Fruit fly (Drosophila melanogaster): ENCODE measurements around the gene CG6195.

Gene CG6195

DNA sequence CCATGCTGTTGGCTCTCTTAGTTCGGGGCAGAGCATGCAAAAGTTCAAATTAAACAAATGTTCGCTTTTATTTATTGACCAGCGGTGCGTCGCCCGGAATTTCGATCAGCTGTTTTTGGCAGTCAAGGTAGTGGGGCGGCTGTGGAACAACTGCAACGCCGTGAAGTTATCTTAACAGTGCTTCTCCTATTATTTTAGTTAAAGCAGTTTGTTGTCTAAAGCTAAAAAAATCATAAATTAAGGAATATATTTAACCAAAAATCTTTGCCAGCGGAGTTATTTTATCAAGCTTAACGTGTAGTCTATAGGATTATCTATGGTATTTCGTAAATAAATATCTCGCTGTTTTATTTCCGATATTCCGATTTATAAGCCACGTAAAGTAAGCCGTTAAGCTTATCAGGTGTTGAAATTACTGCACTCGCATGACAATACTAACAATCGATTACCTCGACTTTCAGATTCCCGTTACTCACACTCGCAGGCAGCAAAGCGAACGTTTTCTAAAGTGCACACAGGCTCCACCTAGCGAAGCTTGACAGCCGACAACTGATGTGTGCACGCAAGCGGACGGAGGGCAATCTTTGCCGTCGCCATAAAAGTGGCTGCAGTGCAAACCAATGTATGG lies at the start of gene CG6195, which contains the start of gene CG31220:
TSS of gene CG6195 (minus strand) at position 122 of the 628 bp plus-strand sequence.
TSS of gene CG31220 (plus strand) at position 199 of the 628 bp plus-strand sequence.
- TF ChIP-seq CG11617 (GFP tag; optimal IDR thresholded peaks at IDR 0.05) (peak; percentile 36), cic (GFP tag; optimal IDR thresholded peaks at IDR 0.05) (no peak), toe (GFP tag; optimal IDR thresholded peaks at IDR 0.05) (peak; percentile 51), ovo (GFP tag; optimal IDR thresholded peaks at IDR 0.05) (peak; percentile 93), Mnt (GFP tag; optimal IDR thresholded peaks at IDR 0.05) (peak; percentile 2), CG14711 (tag; optimal IDR thresholded peaks at IDR 0.05) (no peak), tj (GFP tag; optimal IDR thresholded peaks at IDR 0.05) (peak; percentile 56), CG7101 (tag; optimal IDR thresholded peaks at IDR 0.05) (no peak), CG33017 (tag; optimal IDR thresholded peaks at IDR 0.05) (no peak), bab1 (GFP tag; optimal IDR thresholded peaks at IDR 0.05) (peak; percentile 66), Hr96 (GFP tag; optimal IDR thresholded peaks at IDR 0.05) (peak; percentile 48), cnc (optimal IDR thresholded peaks at IDR 0.05) (no peak)

DNA sequence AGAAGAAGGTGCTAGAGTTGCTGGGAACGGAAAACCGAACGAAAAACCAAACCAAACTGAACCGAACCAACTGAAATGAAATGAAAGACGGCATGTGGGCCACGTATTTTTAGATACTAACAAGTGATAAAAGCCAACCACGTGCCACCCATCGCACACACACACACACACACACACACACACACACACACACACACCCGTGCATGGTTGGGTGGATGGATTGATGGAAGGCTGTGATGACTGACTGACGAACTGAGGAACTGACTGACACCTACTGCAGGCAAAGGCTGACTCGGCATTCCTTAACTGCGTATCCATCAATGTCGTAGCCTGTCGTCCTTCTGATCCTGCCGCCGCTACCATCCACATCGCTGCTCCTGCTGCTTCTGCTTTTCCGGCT lies 34.2 kb upstream of the CG6195 start:
- TF ChIP-seq Hr96 (GFP tag; optimal IDR thresholded peaks at IDR 0.05) = no peak
- no peak for TF ChIP-seq CG14711 (tag; optimal IDR thresholded peaks at IDR 0.05)
- TF ChIP-seq bab1 (GFP tag; optimal IDR thresholded peaks at IDR 0.05) = no peak
- no peak for TF ChIP-seq Crg-1 (GFP tag; optimal IDR thresholded peaks at IDR 0.05)
- no peak for TF ChIP-seq cic (GFP tag; optimal IDR thresholded peaks at IDR 0.05)
- no peak for TF ChIP-seq CG11617 (GFP tag; optimal IDR thresholded peaks at IDR 0.05)

DNA sequence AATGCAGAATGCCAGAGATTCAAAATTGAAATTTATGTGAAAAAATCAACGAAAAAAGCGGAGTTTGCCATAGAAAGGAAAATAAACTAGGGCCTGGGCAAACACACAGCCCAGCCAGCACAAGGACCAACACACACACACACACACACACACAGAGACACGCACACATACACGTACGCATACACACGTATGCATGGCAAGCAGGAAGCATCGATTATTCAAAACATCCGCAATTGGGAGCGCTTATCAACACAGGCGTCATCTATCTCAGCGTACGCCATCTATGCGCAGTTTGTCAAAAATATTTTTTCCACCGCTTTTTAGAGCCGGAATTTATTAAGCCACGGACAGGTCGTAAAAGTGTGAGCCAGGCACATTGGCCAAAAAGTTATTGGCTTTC lies 31.6 kb upstream of the CG6195 start:
- TF ChIP-seq Clk (GFP tag; optimal IDR thresholded peaks at IDR 0.05) (no peak), CG1620 (GFP tag; optimal IDR thresholded peaks at IDR 0.05) (no peak)

DNA sequence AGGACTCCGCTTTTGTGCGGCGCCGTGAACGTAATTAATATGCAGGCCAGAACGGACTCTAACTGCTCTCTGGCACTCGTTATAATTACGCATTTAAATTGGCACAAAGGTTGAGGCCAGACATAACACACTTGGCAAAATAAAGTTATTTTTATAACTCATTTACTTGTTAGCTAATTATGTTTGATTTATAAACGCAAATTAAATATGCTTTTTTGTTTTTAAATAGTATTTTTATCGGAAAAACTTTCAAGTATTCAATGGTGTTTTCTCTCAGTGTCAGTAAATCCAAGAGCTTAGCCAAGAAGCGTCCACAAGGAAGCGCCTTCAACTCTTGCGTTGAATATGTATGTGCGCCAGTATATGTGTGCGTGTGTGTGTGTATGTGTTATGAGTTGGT lies 24.7 kb upstream of the CG6195 start:
- TF ChIP-seq cnc (optimal IDR thresholded peaks at IDR 0.05) (no peak), kay (GFP tag; ENCODE audit: borderline replicate concordance) (no peak), CG33017 (tag; optimal IDR thresholded peaks at IDR 0.05) (no peak), Clk (GFP tag; optimal IDR thresholded peaks at IDR 0.05) (no peak), cic (GFP tag; optimal IDR thresholded peaks at IDR 0.05) (no peak)

DNA sequence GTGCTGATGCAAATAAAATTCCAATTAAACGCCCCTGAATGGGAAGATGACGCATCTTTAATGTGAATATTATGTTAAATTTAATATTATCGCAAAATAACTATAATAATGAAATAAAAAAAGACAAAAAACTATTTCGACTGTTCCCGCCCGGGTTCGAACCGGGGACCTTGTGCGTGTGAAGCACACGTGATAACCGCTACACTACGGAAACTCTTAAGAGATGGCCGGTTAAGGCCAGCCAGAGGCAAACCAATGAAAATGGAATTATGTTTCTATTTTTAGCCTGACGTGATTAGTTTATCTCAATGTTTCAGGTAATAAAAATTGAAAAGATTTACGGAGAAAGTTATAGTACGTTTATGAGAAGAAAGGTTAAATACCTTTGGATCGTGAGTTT lies 23.9 kb upstream of the CG6195 start:
- no peak for TF ChIP-seq CG14711 (tag; optimal IDR thresholded peaks at IDR 0.05)

DNA sequence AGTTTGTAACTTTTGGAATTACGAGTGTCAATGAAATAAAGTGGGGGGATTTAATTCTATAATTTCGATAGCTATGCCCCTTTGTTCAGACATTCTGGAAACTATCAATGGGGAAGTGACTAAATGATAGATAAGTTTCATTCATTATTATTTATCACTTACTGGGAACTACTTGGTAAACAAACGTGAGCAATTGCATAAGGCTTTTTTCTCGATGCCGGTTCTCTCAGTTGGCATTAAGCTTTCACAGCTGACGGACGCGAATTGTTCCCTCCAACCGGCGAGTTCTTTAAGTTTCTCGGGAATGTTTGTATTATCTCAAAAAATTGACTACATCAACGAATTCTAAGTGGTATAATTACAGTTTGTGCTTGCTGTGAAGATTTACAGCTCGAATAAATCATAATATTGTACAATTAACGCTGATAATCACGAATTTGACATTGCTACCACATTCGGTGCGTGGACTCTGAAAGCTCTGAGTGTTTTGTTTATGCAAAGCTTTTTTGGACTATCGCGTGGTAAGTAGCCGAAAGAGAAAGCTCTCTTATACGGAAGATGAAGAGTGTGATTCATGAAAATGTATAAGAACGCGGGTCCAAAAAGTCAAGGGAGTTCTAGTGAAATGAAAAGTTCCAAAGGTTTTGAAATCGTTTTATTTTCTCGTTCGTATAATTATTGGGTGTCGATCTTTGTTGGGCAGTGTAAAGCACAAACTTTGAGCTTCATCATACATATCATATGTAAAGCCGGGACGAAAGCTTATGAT lies 23.2 kb upstream of the CG6195 start, which contains the start of gene Naam:
TSS of gene Naam (plus strand) at position 228 of the 769 bp plus-strand sequence.
- TF ChIP-seq CG5204 (GFP tag; optimal IDR thresholded peaks at IDR 0.05) = peak; percentile 37
- no peak for TF ChIP-seq cnc (optimal IDR thresholded peaks at IDR 0.05)
- TF ChIP-seq Crg-1 (GFP tag; optimal IDR thresholded peaks at IDR 0.05) = no peak
- peak; percentile 56 for TF ChIP-seq Mnt (GFP tag; optimal IDR thresholded peaks at IDR 0.05)
- peak; percentile 56 for TF ChIP-seq CG14711 (tag; optimal IDR thresholded peaks at IDR 0.05)
- TF ChIP-seq CG7101 (tag; optimal IDR thresholded peaks at IDR 0.05) = peak; percentile 58
- no peak for TF ChIP-seq bab1 (GFP tag; optimal IDR thresholded peaks at IDR 0.05)
- peak; percentile 32 for TF ChIP-seq CG33017 (tag; optimal IDR thresholded peaks at IDR 0.05)
- TF ChIP-seq CG11617 (GFP tag; optimal IDR thresholded peaks at IDR 0.05) = peak; percentile 30
- TF ChIP-seq cic (GFP tag; optimal IDR thresholded peaks at IDR 0.05) = peak; percentile 82
- TF ChIP-seq CG12768 (GFP tag; optimal IDR thresholded peaks at IDR 0.05) = peak; percentile 29
- TF ChIP-seq tj (GFP tag; optimal IDR thresholded peaks at IDR 0.05) = peak; percentile 15
- TF ChIP-seq Hr96 (GFP tag; optimal IDR thresholded peaks at IDR 0.05) = peak; percentile 28
- TF ChIP-seq toe (GFP tag; optimal IDR thresholded peaks at IDR 0.05) = peak; percentile 28
- TF ChIP-seq kay (GFP tag; ENCODE audit: borderline replicate concordance) = peak; percentile 66
- no peak for TF ChIP-seq CG1620 (GFP tag; optimal IDR thresholded peaks at IDR 0.05)
- TF ChIP-seq pad (GFP tag; optimal IDR thresholded peaks at IDR 0.05) = peak; percentile 27
- no peak for TF ChIP-seq Clk (GFP tag; optimal IDR thresholded peaks at IDR 0.05)
- no peak for TF ChIP-seq ovo (GFP tag; optimal IDR thresholded peaks at IDR 0.05)
- no peak for TF ChIP-seq CG7045 (GFP tag; optimal IDR thresholded peaks at IDR 0.05)

DNA sequence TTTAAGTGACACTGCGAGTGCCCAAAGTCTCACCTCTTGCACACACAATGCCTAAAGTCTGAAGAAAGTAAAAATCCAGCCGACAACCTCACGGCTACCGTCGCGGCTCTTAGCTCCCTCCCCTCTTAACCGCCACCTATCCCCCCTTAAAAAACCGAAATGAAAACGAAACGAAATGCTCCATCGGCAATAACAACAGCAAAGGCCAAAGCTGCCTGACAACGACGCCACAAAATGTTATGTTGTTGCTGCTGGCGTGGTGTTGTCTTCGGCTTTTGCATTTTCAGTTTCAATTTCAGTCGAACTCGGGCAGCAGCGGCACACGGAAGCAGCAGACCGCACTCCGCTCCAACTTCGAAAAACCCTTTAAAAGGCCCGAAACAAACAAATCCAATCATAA lies 16.5 kb upstream of the CG6195 start, which contains the start of gene CG7432:
TSS of gene CG7432 (plus strand) at position 295 of the 400 bp plus-strand sequence.
- TF ChIP-seq tj (GFP tag; optimal IDR thresholded peaks at IDR 0.05) (no peak), CG5204 (GFP tag; optimal IDR thresholded peaks at IDR 0.05) (no peak), CG7101 (tag; optimal IDR thresholded peaks at IDR 0.05) (no peak), ovo (GFP tag; optimal IDR thresholded peaks at IDR 0.05) (no peak)

Measured in whole organism, adult.